Worm (Caenorhabditis elegans): ENCODE measurements around the gene F40G9.7.

DNA sequence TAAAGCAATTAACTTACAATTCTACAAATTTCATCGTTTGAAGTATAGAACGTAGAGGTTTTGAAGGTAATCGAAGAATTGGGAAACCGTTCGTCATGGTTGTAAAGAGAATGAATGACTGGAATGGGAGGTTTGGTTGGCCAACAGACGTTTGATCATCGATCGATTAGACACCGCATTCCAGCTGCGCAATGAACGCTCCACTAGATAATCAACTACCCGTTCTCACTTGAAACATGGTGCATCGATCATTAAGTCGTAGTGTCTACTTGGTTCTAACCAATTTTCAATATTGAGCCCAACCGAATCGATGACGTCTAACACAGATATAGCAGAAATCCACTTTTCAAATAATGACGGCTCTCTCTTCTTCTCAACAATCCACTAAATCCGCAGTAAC is 22.4 kb upstream of the F40G9.7 start, which contains the start of gene fbxb-82:
- no peak for TF ChIP-seq lsy-2 (tag; optimal IDR thresholded peaks at IDR 0.05)
- no peak for TF ChIP-seq ceh-39 (tag; optimal IDR thresholded peaks at IDR 0.05)
- TF ChIP-seq elt-3 (tag; optimal IDR thresholded peaks at IDR 0.05): no peak
- TF ChIP-seq nhr-2 (tag; optimal IDR thresholded peaks at IDR 0.05): no peak
- no peak for TF ChIP-seq mep-1 (tag; optimal IDR thresholded peaks at IDR 0.05)

Measured in whole organism, mixed stage, embryonic.